Fruit fly (Drosophila melanogaster) whole organism, prepupa: Measurements from ENCODE around the gene CG10486.

Experiments
- CG11762 ChIP-seq: fragments of 200-800 bp; sonication (Bioruptor generic); optimal IDR thresholded peaks from 3 replicates; lab custom pipeline; 2016; ENCODE audit warnings: missing biosample characterization, missing genetic modification characterization; ENCODE audit not compliant: insufficient read depth
- CG1621 ChIP-seq: fragments of 200-800 bp; sonication (Bioruptor generic); optimal IDR thresholded peaks from 3 replicates; lab custom pipeline; 2018; ENCODE audit warnings: missing biosample characterization, mild to moderate bottlenecking, missing genetic modification characterization
- CG16779 ChIP-seq: fragments of 200-800 bp; sonication (Bioruptor generic); optimal IDR thresholded peaks from 3 replicates; lab custom pipeline; 2017; ENCODE audit warnings: missing biosample characterization, mild to moderate bottlenecking, missing genetic modification characterization
- CG31627 ChIP-seq: fragments of 200-800 bp; sonication (Bioruptor generic); optimal IDR thresholded peaks from 3 replicates; lab custom pipeline; 2016; ENCODE audit warnings: missing biosample characterization, missing genetic modification characterization
- CG32006 ChIP-seq: fragments of 200-800 bp; sonication (Bioruptor generic); optimal IDR thresholded peaks from 3 replicates; lab custom pipeline; 2017; ENCODE audit warnings: missing biosample characterization, mild to moderate bottlenecking, missing genetic modification characterization
- CG34406 ChIP-seq: fragments of 200-800 bp; sonication (Bioruptor generic); optimal IDR thresholded peaks from 3 replicates; lab custom pipeline; 2016; ENCODE audit warnings: missing biosample characterization, missing genetic modification characterization
- CG3919 ChIP-seq: fragments of 200-800 bp; sonication (Bioruptor generic); optimal IDR thresholded peaks from 3 replicates; lab custom pipeline; 2016; ENCODE audit warnings: missing biosample characterization, missing genetic modification characterization
- CG4318 ChIP-seq: fragments of 200-800 bp; sonication (Bioruptor generic); optimal IDR thresholded peaks from 3 replicates; lab custom pipeline; 2017; ENCODE audit warnings: missing biosample characterization, mild to moderate bottlenecking, missing genetic modification characterization
- CG6792 ChIP-seq: fragments of 200-800 bp; sonication (Bioruptor generic); optimal IDR thresholded peaks from 3 replicates; lab custom pipeline; 2016; ENCODE audit warnings: missing biosample characterization, missing genetic modification characterization
- CG6808 ChIP-seq: fragments of 200-800 bp; sonication (Bioruptor generic); optimal IDR thresholded peaks from 3 replicates; lab custom pipeline; 2017; ENCODE audit warnings: missing biosample characterization, missing genetic modification characterization, mild to moderate bottlenecking, moderate library complexity, missing genetic modification reagents
- CG7368 ChIP-seq: fragments of 200-800 bp; sonication (Bioruptor generic); optimal IDR thresholded peaks from 3 replicates; lab custom pipeline; 2016; ENCODE audit warnings: missing biosample characterization, missing genetic modification characterization
- CG8119 ChIP-seq: fragments of 200-800 bp; sonication (Bioruptor generic); IDR thresholded peaks from 3 replicates; pipeline ENCODE4 v1.3.6; 2022; ENCODE audit warnings: missing biosample characterization, missing genetic modification characterization
- CG8319 ChIP-seq: fragments of 200-800 bp; sonication (Bioruptor generic); optimal IDR thresholded peaks from 3 replicates; lab custom pipeline; 2016; ENCODE audit warnings: missing biosample characterization, missing genetic modification characterization
- CG8632 ChIP-seq: fragments of 200-800 bp; sonication (Bioruptor generic); optimal IDR thresholded peaks from 3 replicates; lab custom pipeline; 2016; ENCODE audit warnings: missing biosample characterization, missing genetic modification characterization
- Eip75B ChIP-seq: fragments of 200-800 bp; sonication (Bioruptor generic); optimal IDR thresholded peaks from 3 replicates; lab custom pipeline; 2016; ENCODE audit warnings: missing biosample characterization, missing genetic modification characterization
- Eip78C ChIP-seq: fragments of 200-800 bp; sonication (Bioruptor generic); peaks from one replicate; lab custom pipeline; 2016; ENCODE audit warnings: missing biosample characterization, missing genetic modification characterization
- Eip93F ChIP-seq: fragments of 200-800 bp; sonication (Bioruptor generic); optimal IDR thresholded peaks from 2 replicates; lab custom pipeline; 2016; ENCODE audit warnings: missing biosample characterization, mild to moderate bottlenecking, missing genetic modification characterization
- Ets21C ChIP-seq: fragments of 200-800 bp; sonication (Bioruptor generic); optimal IDR thresholded peaks from 3 replicates; lab custom pipeline; 2016; ENCODE audit warnings: missing biosample characterization, missing genetic modification characterization
- Ets96B ChIP-seq: fragments of 200-800 bp; optimal IDR thresholded peaks from 2 replicates; lab custom pipeline; 2019; ENCODE audit warnings: missing biosample characterization, mild to moderate bottlenecking, missing genetic modification characterization, moderate library complexity
- Gug ChIP-seq: fragments of 200-800 bp; sonication (Bioruptor generic); IDR thresholded peaks from 2 replicates; pipeline ENCODE4 v1.3.6; 2022; ENCODE audit warnings: missing biosample characterization, missing genetic modification characterization
- Hr39 ChIP-seq: fragments of 200-800 bp; sonication (Bioruptor generic); optimal IDR thresholded peaks from 2 replicates; lab custom pipeline; 2016; ENCODE audit warnings: missing biosample characterization, missing genetic modification characterization
- Lpt ChIP-seq: fragments of 200-800 bp; sonication (Bioruptor generic); optimal IDR thresholded peaks from 3 replicates; lab custom pipeline; 2016; ENCODE audit warnings: missing biosample characterization, missing genetic modification characterization
- Met ChIP-seq: fragments of 200-800 bp; sonication (Bioruptor generic); optimal IDR thresholded peaks from 3 replicates; lab custom pipeline; 2016; ENCODE audit warnings: missing biosample characterization, missing genetic modification characterization
- OdsH ChIP-seq: fragments of 200-800 bp; sonication (Bioruptor generic); optimal IDR thresholded peaks from 3 replicates; lab custom pipeline; 2016; ENCODE audit warnings: missing biosample characterization, missing genetic modification characterization
- Smox ChIP-seq: fragments of 200-800 bp; sonication (Bioruptor generic); optimal IDR thresholded peaks from 3 replicates; lab custom pipeline; 2016; ENCODE audit warnings: missing biosample characterization, missing genetic modification characterization
- Sox102F ChIP-seq: fragments of 200-800 bp; sonication (Bioruptor generic); optimal IDR thresholded peaks from 2 replicates; lab custom pipeline; 2016; ENCODE audit warnings: missing biosample characterization, mild to moderate bottlenecking, missing genetic modification characterization
- Sox14 ChIP-seq: fragments of 200-800 bp; sonication (Bioruptor generic); optimal IDR thresholded peaks from 3 replicates; lab custom pipeline; 2016; ENCODE audit warnings: missing biosample characterization, missing genetic modification characterization
- Sox15 ChIP-seq: fragments of 200-800 bp; sonication (Bioruptor generic); optimal IDR thresholded peaks from 3 replicates; lab custom pipeline; 2016; ENCODE audit warnings: missing biosample characterization, missing genetic modification characterization
- achi ChIP-seq: fragments of 200-800 bp; sonication (Bioruptor generic); optimal IDR thresholded peaks from 3 replicates; lab custom pipeline; 2016; ENCODE audit warnings: missing biosample characterization, missing genetic modification characterization
- acj6 ChIP-seq: fragments of 200-800 bp; sonication (Bioruptor generic); optimal IDR thresholded peaks from 3 replicates; lab custom pipeline; 2016; ENCODE audit warnings: missing biosample characterization, missing genetic modification characterization
- dsx ChIP-seq: fragments of 200-800 bp; optimal IDR thresholded peaks from 3 replicates; lab custom pipeline; 2019; ENCODE audit warnings: missing biosample characterization, mild to moderate bottlenecking, missing genetic modification characterization, moderate library complexity; ENCODE audit not compliant: poor library complexity, severe bottlenecking
- eg ChIP-seq: fragments of 200-800 bp; sonication (Bioruptor generic); IDR thresholded peaks from 3 replicates; pipeline ENCODE4 v1.3.6; 2022; ENCODE audit warnings: missing biosample characterization, missing genetic modification characterization
- fd59A ChIP-seq: fragments of 200-800 bp; sonication (Bioruptor generic); optimal IDR thresholded peaks from 2 replicates; lab custom pipeline; 2017; ENCODE audit warnings: missing biosample characterization, mild to moderate bottlenecking, missing genetic modification characterization, missing genetic modification reagents
- fd85E ChIP-seq: fragments of 200-800 bp; sonication (Bioruptor generic); optimal IDR thresholded peaks from 3 replicates; lab custom pipeline; 2016; ENCODE audit warnings: missing biosample characterization, missing genetic modification characterization
- lz ChIP-seq: fragments of 200-800 bp; sonication (Bioruptor generic); optimal IDR thresholded peaks from 3 replicates; lab custom pipeline; 2016; ENCODE audit warnings: missing biosample characterization, missing genetic modification characterization
- net ChIP-seq: fragments of 200-800 bp; sonication (Bioruptor generic); optimal IDR thresholded peaks from 3 replicates; lab custom pipeline; 2016; ENCODE audit warnings: missing biosample characterization, missing genetic modification characterization
- pdm3 ChIP-seq: fragments of 200-800 bp; sonication (Bioruptor generic); optimal IDR thresholded peaks from 3 replicates; lab custom pipeline; 2016; ENCODE audit warnings: missing biosample characterization, missing genetic modification characterization
- spab ChIP-seq: fragments of 200-800 bp; sonication (Bioruptor generic); optimal IDR thresholded peaks from 2 replicates; lab custom pipeline; 2017; ENCODE audit warnings: missing biosample characterization, mild to moderate bottlenecking, missing genetic modification characterization, missing genetic modification reagents
- svp ChIP-seq: fragments of 200-800 bp; sonication (Bioruptor generic); peaks from one replicate; lab custom pipeline; 2016; ENCODE audit warnings: missing biosample characterization, missing genetic modification characterization

The CG10486 gene

DNA sequence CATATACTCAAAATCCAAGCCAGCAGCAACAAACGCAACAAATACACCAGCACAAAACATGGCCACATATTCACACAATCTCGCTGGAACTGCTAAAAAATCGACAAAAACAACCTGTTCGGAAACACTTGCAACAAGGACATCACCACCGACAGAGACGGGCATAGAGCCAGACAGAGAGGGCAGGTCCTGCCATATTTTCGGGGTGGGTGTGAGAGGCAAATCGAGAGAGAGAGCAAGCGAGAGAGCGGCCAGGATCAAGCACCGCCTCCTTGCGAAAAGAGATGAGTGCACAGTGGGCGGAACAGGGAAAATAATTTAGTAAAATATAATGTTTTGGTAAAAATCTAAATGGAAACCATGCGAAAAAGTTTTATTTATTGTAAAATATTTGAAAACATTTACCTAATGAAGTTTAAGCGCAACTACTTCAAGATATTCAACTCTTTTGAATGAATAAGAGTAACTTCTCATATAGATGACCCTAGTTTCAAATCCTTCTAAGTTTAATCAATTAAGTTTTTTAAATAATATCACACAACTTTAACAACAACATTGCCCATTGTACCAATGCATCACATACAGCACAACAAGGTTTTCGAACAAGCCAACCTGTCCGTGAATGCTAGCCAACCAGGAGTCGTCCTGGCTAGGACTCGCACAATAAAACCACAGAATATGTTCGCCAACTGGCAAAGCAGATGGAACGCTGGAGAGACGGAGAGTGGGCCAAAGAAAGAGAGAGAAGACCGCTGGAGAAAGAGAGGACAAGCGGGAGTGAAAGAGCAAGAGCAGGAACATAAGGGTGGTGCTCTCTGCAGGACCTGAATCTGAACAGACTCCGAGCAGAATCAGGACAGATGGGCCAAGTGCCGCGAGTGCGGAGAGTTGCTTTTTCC lies 24.9 kb downstream of the CG10486 start:
- TF ChIP-seq svp, result no peak
- TF ChIP-seq Smox, result peak; percentile 49
- peak; percentile 26 for TF ChIP-seq Sox102F (GFP tag; lab: Kevin White, UChicago)
- TF ChIP-seq Sox14 (GFP tag; lab: Kevin White, UChicago), result peak; percentile 27
- peak; percentile 30 for TF ChIP-seq achi (GFP tag; lab: Kevin White, UChicago)
- no peak for TF ChIP-seq Gug
- TF ChIP-seq CG8119 (GFP tag; lab: Robert Waterston, UW), result 0 out of 3 replicates have a peak, but pooled peaks have one; percentile 13
- no peak for TF ChIP-seq Eip75B (GFP tag; lab: Kevin White, UChicago)
- peak; percentile 20 for TF ChIP-seq OdsH (GFP tag; lab: Kevin White, UChicago)
- TF ChIP-seq acj6 (GFP tag; lab: Kevin White, UChicago), result peak; percentile 31
- TF ChIP-seq CG6792 (GFP tag; lab: Kevin White, UChicago), result peak; percentile 28
- TF ChIP-seq fd59A (GFP tag; lab: Kevin White, UChicago), result peak; percentile 18
- TF ChIP-seq CG34406 (GFP tag; lab: Kevin White, UChicago), result peak; percentile 18
- no peak for TF ChIP-seq Sox15
- TF ChIP-seq Lpt (GFP tag; lab: Kevin White, UChicago), result no peak
- peak; percentile 63 for TF ChIP-seq Met
- TF ChIP-seq Ets21C, result peak; percentile 4
- peak; percentile 31 for TF ChIP-seq pdm3 (GFP tag; lab: Kevin White, UChicago)
- TF ChIP-seq Hr39 (GFP tag; lab: Kevin White, UChicago), result peak; percentile 22
- TF ChIP-seq CG31627 (GFP tag; lab: Kevin White, UChicago), result peak; percentile 43

dm6 chr3L:5878734-5879291 lies 27.7 kb downstream of the CG10486 start:
- TF ChIP-seq Sox14 (GFP tag; lab: Kevin White, UChicago) (no peak), CG32006 (GFP tag; lab: Kevin White, UChicago) (no peak), CG4318 (GFP tag; lab: Kevin White, UChicago) (no peak), CG8119 (GFP tag; lab: Robert Waterston, UW) (no peak), Eip75B (GFP tag; lab: Kevin White, UChicago) (no peak), Ets21C (no peak), CG7368 (GFP tag; lab: Kevin White, UChicago) (no peak), dsx (no peak), CG16779 (no peak), CG6808 (GFP tag; lab: Kevin White, UChicago) (no peak), Eip78C (GFP tag; lab: Kevin White, UChicago) (no peak), fd59A (GFP tag; lab: Kevin White, UChicago) (no peak), fd85E (no peak), CG11762 (GFP tag; lab: Kevin White, UChicago) (no peak), CG3919 (GFP tag; lab: Kevin White, UChicago) (no peak), spab (GFP tag; lab: Kevin White, UChicago) (no peak), net (GFP tag; lab: Kevin White, UChicago) (no peak), pdm3 (GFP tag; lab: Kevin White, UChicago) (no peak), eg (GFP tag; lab: Robert Waterston, UW) (no peak), CG8319 (GFP tag; lab: Kevin White, UChicago) (no peak)

DNA sequence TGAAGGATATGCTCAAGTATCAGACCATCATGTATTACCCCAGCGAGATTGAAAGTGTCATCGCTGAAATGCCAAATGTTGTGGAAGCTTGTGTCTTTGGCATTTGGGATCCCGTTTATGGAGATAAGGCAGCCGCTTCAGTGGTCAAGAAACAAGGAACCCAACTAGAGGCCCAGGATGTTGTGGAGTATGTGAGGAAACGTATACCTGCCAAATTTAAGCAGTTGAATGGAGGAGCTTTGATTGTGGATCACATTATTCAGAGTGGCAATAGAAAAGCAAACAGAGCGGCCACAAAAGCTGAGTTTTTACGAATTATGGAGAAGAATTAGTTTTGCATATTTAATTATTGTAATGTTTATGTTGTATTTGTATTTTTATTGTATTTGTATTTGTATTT lies 33.5 kb downstream of the CG10486 start, which contains the start of gene CG18586:
TSS of gene CG18586 (plus strand) at position 301 of the 400 bp plus-strand sequence.
- TF ChIP-seq Ets96B (tag; lab: Kevin White, UChicago) (no peak), Gug (no peak), Eip78C (GFP tag; lab: Kevin White, UChicago) (no peak), CG8632 (GFP tag; lab: Kevin White, UChicago) (no peak), spab (GFP tag; lab: Kevin White, UChicago) (no peak), CG1621 (tag; lab: Kevin White, UChicago) (no peak), CG7368 (GFP tag; lab: Kevin White, UChicago) (no peak), CG31627 (GFP tag; lab: Kevin White, UChicago) (no peak), CG6808 (GFP tag; lab: Kevin White, UChicago) (no peak), Sox14 (GFP tag; lab: Kevin White, UChicago) (no peak), dsx (no peak), Eip75B (GFP tag; lab: Kevin White, UChicago) (no peak), pdm3 (GFP tag; lab: Kevin White, UChicago) (no peak), lz (GFP tag; lab: Kevin White, UChicago) (no peak), CG6792 (GFP tag; lab: Kevin White, UChicago) (no peak), Eip93F (GFP tag; lab: Kevin White, UChicago) (no peak), net (GFP tag; lab: Kevin White, UChicago) (no peak)
